Fruit fly (Drosophila melanogaster): ENCODE measurements around the gene spn-A.

The spn-A gene

DNA sequence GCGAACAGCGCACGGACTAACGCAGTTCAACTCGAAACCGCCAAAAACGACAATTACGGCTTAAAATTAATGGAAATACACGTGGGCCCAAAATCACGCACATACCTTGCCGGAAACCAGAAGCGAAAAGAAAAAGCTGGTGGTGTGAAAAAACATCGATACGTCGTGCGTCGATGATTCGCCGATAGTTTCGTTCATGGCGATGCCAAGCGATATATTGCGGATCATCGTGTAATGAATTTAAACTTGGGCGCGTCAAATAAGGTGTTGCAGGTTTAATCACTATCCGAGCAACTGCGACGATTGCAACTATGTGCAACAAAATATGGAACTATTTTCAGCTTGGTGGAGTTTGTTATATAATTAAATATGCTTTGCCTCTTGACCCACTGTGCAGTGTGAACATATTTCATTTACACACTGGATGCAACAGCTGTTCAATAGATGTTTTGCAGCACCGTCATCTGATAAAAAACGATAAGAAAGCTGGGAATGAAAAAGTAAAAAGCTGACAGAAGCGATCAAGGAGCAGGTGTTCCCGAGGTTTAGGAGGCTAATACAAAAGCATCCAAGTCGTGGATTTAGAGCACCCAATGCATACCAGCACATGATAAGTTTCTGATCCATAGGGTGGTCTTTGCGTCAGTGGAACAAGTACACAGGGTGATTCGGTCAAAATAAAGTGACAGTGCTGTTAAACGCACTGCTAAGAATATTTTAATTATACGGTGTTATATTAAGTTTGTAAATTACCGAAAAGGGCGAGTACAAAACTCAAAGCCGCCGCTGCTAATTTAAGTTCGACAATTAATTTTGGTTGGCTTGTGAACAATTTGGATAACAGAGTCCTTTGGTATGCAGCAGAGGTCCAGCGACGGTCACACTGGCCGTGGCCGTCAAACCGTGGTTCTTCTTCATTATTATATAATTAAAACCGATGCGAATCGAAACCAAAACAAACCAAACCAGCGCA, 9.5 kb downstream of the spn-A start, which contains the start of the genes RpL32 and CG7943 (continued):
- TF ChIP-seq Hr39 (GFP tag; optimal IDR thresholded peaks at IDR 0.05) (peak; percentile 94), svp (GFP tag) (peak; percentile 97), CG8319 (GFP tag; optimal IDR thresholded peaks at IDR 0.05) (peak; percentile 91), Met (GFP tag; optimal IDR thresholded peaks at IDR 0.05) (peak; percentile 95), Sox102F (GFP tag; optimal IDR thresholded peaks at IDR 0.05) (peak; percentile 93), esn (GFP tag; optimal IDR thresholded peaks at IDR 0.05) (peak; percentile 97), Sox15 (GFP tag; optimal IDR thresholded peaks at IDR 0.05) (peak; percentile 90), CG11902 (GFP tag; optimal IDR thresholded peaks at IDR 0.05) (peak; percentile 93), Eip75B (GFP tag; optimal IDR thresholded peaks at IDR 0.05) (peak; percentile 94), Smox (GFP tag; optimal IDR thresholded peaks at IDR 0.05) (peak; percentile 93), pdm3 (GFP tag; optimal IDR thresholded peaks at IDR 0.05) (peak; percentile 93), Hr38 (GFP tag; optimal IDR thresholded peaks at IDR 0.05) (peak; percentile 63), CG6163 (GFP tag; IDR thresholded peaks at IDR 0.05) (peak; percentile 95), spab (GFP tag; optimal IDR thresholded peaks at IDR 0.05) (no peak)

DNA sequence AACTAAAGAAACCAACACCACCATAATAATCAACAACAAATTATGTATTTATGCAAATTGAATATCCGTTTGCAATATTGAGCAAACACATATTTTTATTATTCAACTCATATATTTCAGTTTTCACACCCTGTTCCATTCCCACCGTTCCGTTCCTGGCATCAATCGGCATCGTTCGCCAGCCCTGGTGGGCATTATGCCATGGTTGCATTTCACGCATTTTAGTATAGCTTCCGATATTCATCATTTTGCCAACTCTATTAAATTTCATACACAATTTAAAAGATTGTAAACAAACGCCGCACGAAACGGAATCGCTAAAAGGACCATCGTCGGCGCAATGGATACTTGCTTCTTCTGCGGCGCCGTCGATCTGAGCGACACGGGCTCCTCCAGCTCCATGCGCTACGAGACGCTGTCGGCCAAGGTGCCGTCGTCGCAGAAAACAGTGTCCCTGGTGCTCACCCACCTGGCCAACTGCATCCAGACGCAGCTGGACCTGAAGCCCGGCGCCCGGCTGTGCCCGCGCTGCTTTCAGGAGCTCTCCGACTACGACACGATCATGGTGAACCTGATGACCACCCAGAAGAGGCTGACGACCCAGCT, 12.6 kb downstream of the spn-A start, which contains the start of gene Sry-delta:
TSS of gene Sry-delta (plus strand) at position 203 of the 606 bp plus-strand sequence.
- TF ChIP-seq Ets96B (tag; optimal IDR thresholded peaks at IDR 0.05) (no peak), CG11762 (GFP tag; optimal IDR thresholded peaks at IDR 0.05; ENCODE audit: insufficient read depth) (peak; percentile 8), esn (GFP tag; optimal IDR thresholded peaks at IDR 0.05) (peak; percentile 79), net (GFP tag; optimal IDR thresholded peaks at IDR 0.05) (no peak), CG3032 (tag; optimal IDR thresholded peaks at IDR 0.05) (peak; percentile 68), CG6163 (GFP tag; IDR thresholded peaks at IDR 0.05) (peak; percentile 77), CG31627 (GFP tag; optimal IDR thresholded peaks at IDR 0.05) (peak; percentile 84), Gug (GFP tag; IDR thresholded peaks at IDR 0.05) (peak; percentile 46), cyc (GFP tag; optimal IDR thresholded peaks at IDR 0.05) (peak; percentile 78), Hr39 (GFP tag; optimal IDR thresholded peaks at IDR 0.05) (peak; percentile 81), CG3919 (GFP tag; optimal IDR thresholded peaks at IDR 0.05) (no peak), Sox15 (GFP tag; optimal IDR thresholded peaks at IDR 0.05) (peak; percentile 39), dsx (GFP tag; optimal IDR thresholded peaks at IDR 0.05; ENCODE audit: poor library complexity, severe bottlenecking) (peak; percentile 41), eg (GFP tag; IDR thresholded peaks at IDR 0.05) (peak; percentile 41; the same call in 1 of the 3 replicates), CG9139 (GFP tag; optimal IDR thresholded peaks at IDR 0.05) (no peak), Eip78C (GFP tag) (peak; percentile 21), CG10669 (GFP tag; optimal IDR thresholded peaks at IDR 0.05) (no peak), salr (GFP tag; optimal IDR thresholded peaks at IDR 0.05) (peak in 1 of 2 experiments; percentile 46), Blimp-1 (GFP tag; optimal IDR thresholded peaks at IDR 0.05) (no peak), lz (GFP tag; optimal IDR thresholded peaks at IDR 0.05) (peak; percentile 79), CG6854 (GFP tag; optimal IDR thresholded peaks at IDR 0.05) (peak; percentile 57), fkh (GFP tag; optimal IDR thresholded peaks at IDR 0.05) (peak; percentile 61), CG34406 (GFP tag; optimal IDR thresholded peaks at IDR 0.05) (peak; percentile 48), CG16779 (tag; optimal IDR thresholded peaks at IDR 0.05) (no peak), CG6792 (GFP tag; optimal IDR thresholded peaks at IDR 0.05) (peak; percentile 44)

DNA sequence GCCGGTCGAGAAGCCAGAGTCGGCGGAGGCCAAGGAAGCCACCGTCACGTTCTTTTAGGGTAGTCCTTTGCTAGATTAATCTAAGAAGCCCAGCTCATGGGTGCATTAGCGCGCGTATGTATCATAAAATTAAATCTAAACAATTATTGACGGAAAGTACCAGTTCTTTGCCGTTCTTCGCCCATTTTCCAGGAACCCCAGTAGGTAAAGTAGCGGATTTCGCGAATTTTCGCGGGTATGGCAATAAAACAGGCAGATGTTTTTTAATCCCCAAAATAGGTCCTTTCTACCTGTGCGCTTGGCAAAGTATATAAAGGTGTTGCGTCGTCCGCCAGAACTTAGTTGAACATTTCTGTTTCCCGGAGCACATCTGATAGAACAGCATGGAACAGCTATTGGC, 15.0 kb downstream of the spn-A start:
- TF ChIP-seq Sox102F (GFP tag; optimal IDR thresholded peaks at IDR 0.05) (no peak), eg (GFP tag; IDR thresholded peaks at IDR 0.05) (no peak), CG8119 (GFP tag; IDR thresholded peaks at IDR 0.05) (no peak), Hr38 (GFP tag; optimal IDR thresholded peaks at IDR 0.05) (no peak), topi (GFP tag; optimal IDR thresholded peaks at IDR 0.05) (no peak), CG11294 (GFP tag; IDR thresholded peaks at IDR 0.05) (no peak), Ets21C (GFP tag; optimal IDR thresholded peaks at IDR 0.05) (no peak), CG6808 (GFP tag; optimal IDR thresholded peaks at IDR 0.05) (no peak), Hr4 (GFP tag; optimal IDR thresholded peaks at IDR 0.05) (no peak), CG31627 (GFP tag; optimal IDR thresholded peaks at IDR 0.05) (no peak), CG9139 (GFP tag; optimal IDR thresholded peaks at IDR 0.05) (no peak)
